Worm (Caenorhabditis elegans): Measurements from ENCODE around the gene fbxa-215.

- no peak for TF ChIP-seq pqm-1 (tag; optimal IDR thresholded peaks at IDR 0.05)
- TF ChIP-seq egl-27 (tag; optimal IDR thresholded peaks at IDR 0.05): no peak
- TF ChIP-seq ama-1 (optimal IDR thresholded peaks at IDR 0.05): no peak
- no peak for TF ChIP-seq nhr-25 (tag; optimal IDR thresholded peaks at IDR 0.05)
- TF ChIP-seq nhr-11 (tag; optimal IDR thresholded peaks at IDR 0.05): no peak
- TF ChIP-seq ZK546.5 (tag; optimal IDR thresholded peaks at IDR 0.05): no peak
- no peak for TF ChIP-seq ztf-11 (tag; optimal IDR thresholded peaks at IDR 0.05)
- no peak for TF ChIP-seq hmg-11 (tag; optimal IDR thresholded peaks at IDR 0.05)
- TF ChIP-seq ceh-82 (tag; optimal IDR thresholded peaks at IDR 0.05): no peak
- TF ChIP-seq ceh-9 (tag; optimal IDR thresholded peaks at IDR 0.05): no peak
- TF ChIP-seq fkh-10 (GFP tag; optimal IDR thresholded peaks at IDR 0.05): no peak
Observed at ce11 chrIV:13716279-13716678, 49.6 kb upstream of the fbxa-215 start, which contains the start of gene C47A4.1.

Measured in whole organism, L3 larva.